Worm (Caenorhabditis elegans) whole organism, midembryonic: ENCODE measurements around the gene osta-1.
A peak's percentile ranks its signal among the peaks of the same experiment; 100 is the strongest.

Experiments used
- T22C8.4 ChIP-seq: fragments of 200-800 bp; sonication (Bioruptor generic); IDR thresholded peaks from 2 replicates; pipeline ENCODE4 v1.3.6; 2022; ENCODE audit warnings: missing genetic modification characterization, missing compliant biosample characterization
- cog-1 ChIP-seq: sonication (generic microtip); optimal IDR thresholded peaks from 2 replicates; lab custom pipeline; 2016; ENCODE audit warnings: missing genetic modification characterization, missing compliant biosample characterization
- flt-1 ChIP-seq: fragments of 200-800 bp; sonication (Bioruptor generic); IDR thresholded peaks from 2 replicates; pipeline ENCODE4 v1.3.6; 2022; ENCODE audit warnings: missing genetic modification characterization, missing compliant biosample characterization
- klf-2 ChIP-seq: fragments of 200-800 bp; sonication (Bioruptor generic); conservative IDR thresholded peaks from 2 replicates; pipeline ENCODE4 v1.3.6; 2022; ENCODE audit warnings: missing genetic modification reagents, missing genetic modification characterization, missing compliant biosample characterization
- med-1 ChIP-seq: sonication (generic microtip); optimal IDR thresholded peaks from 2 replicates; lab custom pipeline; 2017; ENCODE audit warnings: missing genetic modification characterization, mild to moderate bottlenecking, missing compliant biosample characterization, antibody characterized with exemption, missing genetic modification reagents; ENCODE audit not compliant: insufficient read depth
- ref-1 ChIP-seq: fragments of 200-800 bp; sonication (Bioruptor generic); conservative IDR thresholded peaks from 2 replicates; pipeline ENCODE4 v1.3.6; 2022; ENCODE audit warnings: missing genetic modification reagents, missing genetic modification characterization, missing compliant biosample characterization
- tab-1 ChIP-seq: fragments of 200-800 bp; sonication (Bioruptor generic); IDR thresholded peaks from 2 replicates; pipeline ENCODE4 v1.3.6; 2022; ENCODE audit warnings: missing genetic modification characterization, missing compliant biosample characterization
- ztf-23 ChIP-seq: fragments of 200-800 bp; sonication (Bioruptor generic); IDR thresholded peaks from 2 replicates; pipeline ENCODE4 v1.3.6; 2022; ENCODE audit warnings: missing genetic modification reagents, missing genetic modification characterization, missing compliant biosample characterization
- ztf-29 ChIP-seq: fragments of 200-800 bp; sonication (Bioruptor generic); IDR thresholded peaks from 2 replicates; pipeline ENCODE4 v1.3.6; 2022; ENCODE audit warnings: missing genetic modification reagents, missing genetic modification characterization, missing compliant biosample characterization

The osta-1 gene

DNA sequence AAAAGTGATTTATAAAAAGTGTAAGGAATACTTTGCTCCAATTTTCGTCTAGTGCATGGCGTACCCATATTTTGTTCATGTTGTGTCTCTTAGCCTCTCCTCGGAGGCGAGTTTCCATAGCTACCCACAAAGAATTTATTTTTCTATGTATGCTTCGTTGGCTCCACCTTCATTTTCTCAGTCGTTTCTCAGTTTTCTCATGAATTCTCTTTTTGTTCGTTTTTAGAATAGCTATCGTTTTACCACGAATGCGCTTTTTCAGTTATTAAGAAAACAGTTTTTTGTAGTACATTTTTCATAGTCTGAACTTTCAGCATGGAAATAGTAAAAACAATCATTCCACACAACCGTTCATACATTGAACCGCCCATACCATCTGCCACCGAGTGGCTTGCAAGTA, at the start of gene osta-1:
TSS of gene osta-1 (plus strand) at position 309 of the 400 bp plus-strand sequence.
- TF ChIP-seq cog-1: no peak
- no peak for TF ChIP-seq med-1
- TF ChIP-seq tab-1: no peak
- TF ChIP-seq T22C8.4: no peak
- no peak for TF ChIP-seq flt-1 (GFP tag; lab: Robert Waterston, UW)
- TF ChIP-seq klf-2: no peak
- TF ChIP-seq ref-1: no peak
- no peak for TF ChIP-seq ztf-29
- no peak for TF ChIP-seq ztf-23

- TF ChIP-seq klf-2 (no peak), cog-1 (no peak), med-1 (no peak), ztf-23 (no peak), tab-1 (no peak), T22C8.4 (no peak), flt-1 (GFP tag; lab: Robert Waterston, UW) (no peak)
Observed at ce11 chrII:586-985, 5.9 kb upstream of the osta-1 start.

DNA sequence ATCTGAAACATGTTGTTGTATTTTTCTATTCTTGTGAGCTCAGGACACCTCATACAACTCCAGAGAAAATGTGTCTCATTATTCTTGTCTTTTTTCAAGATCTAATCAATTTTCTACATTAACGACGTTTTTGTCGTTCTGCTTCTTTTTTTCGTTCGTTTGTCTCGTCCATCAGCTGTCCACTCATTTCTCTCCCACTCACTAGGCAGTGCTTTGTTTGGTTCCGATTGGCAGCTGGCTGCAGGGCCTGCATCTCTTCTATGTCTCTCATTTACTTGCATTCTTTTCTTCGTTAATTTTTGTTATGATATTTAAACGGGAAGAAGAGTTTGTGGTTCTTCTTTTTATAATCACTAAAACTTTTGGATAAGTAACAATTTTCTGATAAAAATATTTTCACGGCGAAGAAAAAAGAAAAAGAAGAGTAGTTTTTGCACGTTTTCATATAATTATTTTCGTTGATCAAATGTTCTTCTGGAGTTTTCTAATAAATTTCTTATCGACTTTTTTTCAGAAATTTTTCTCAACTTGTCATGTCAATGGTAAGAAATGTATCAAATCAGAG, 5.0 kb upstream of the osta-1 start, which contains the start of gene 2L52.1:
TSS of gene 2L52.1 (plus strand) at position 515 of the 565 bp plus-strand sequence.
- TF ChIP-seq med-1 (no peak), cog-1 (no peak), flt-1 (GFP tag; lab: Robert Waterston, UW) (no peak), ztf-23 (no peak), klf-2 (no peak), ztf-29 (no peak), ref-1 (no peak), T22C8.4 (no peak), tab-1 (no peak)

- no peak for TF ChIP-seq med-1
- TF ChIP-seq flt-1 (GFP tag; lab: Robert Waterston, UW): no peak
- TF ChIP-seq klf-2: no peak
- TF ChIP-seq ztf-29: no peak
- no peak for TF ChIP-seq ref-1
- TF ChIP-seq cog-1: no peak
- no peak for TF ChIP-seq tab-1
- TF ChIP-seq ztf-23: no peak
- no peak for TF ChIP-seq T22C8.4
Observed at ce11 chrII:4793-5192, 1.7 kb upstream of the osta-1 start.

DNA sequence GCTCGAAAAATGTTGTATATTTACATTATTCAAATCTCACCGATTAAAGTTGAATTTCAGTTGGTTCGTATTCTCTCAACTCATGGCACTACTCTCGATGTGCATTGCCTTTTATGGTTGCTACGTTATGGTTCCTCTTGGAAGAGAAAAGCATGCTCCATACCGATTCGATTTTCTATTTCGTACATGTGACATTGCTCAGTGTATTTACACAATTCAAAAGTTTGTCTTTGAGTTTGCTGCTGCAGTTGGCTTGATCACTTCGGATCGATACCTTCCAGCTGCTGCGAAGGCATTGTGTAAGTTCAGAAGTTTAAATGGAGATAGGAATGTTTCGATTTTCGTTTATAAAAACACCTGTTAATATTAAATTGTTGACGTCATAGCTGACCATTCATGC, 1.8 kb downstream of the osta-1 start:
- TF ChIP-seq ref-1: no peak
- no peak for TF ChIP-seq ztf-23
- TF ChIP-seq med-1: no peak
- TF ChIP-seq cog-1: no peak
- no peak for TF ChIP-seq flt-1 (GFP tag; lab: Robert Waterston, UW)
- no peak for TF ChIP-seq ztf-29
- TF ChIP-seq klf-2: no peak
- no peak for TF ChIP-seq tab-1
- TF ChIP-seq T22C8.4: no peak

DNA sequence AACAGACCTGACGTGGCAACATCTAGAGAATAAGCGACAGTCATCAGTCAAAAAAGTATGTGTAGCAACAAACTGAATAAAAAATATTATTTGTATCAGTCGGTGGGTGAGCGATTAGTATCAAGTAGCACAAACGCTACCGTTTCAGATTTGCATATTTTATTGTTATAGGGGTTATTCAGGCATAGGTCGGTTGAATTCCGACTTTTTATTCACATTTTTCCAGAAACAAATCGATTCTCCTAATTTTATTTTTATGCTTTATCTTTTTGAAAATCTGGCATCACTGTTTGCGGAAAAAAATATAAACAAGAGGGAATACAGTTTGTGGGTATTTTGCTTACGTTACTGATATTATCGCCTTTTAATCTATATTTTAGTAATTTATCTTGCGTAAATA, 5.3 kb downstream of the osta-1 start, which contains the start of gene best-4:
TSS of gene best-4 (minus strand) at position 101 of the 400 bp plus-strand sequence.
- TF ChIP-seq tab-1: no peak
- TF ChIP-seq T22C8.4: no peak
- no peak for TF ChIP-seq ztf-23
- TF ChIP-seq klf-2: no peak
- TF ChIP-seq cog-1: no peak
- TF ChIP-seq med-1: no peak
- no peak for TF ChIP-seq ztf-29
- TF ChIP-seq flt-1 (GFP tag; lab: Robert Waterston, UW): no peak
- no peak for TF ChIP-seq ref-1

DNA sequence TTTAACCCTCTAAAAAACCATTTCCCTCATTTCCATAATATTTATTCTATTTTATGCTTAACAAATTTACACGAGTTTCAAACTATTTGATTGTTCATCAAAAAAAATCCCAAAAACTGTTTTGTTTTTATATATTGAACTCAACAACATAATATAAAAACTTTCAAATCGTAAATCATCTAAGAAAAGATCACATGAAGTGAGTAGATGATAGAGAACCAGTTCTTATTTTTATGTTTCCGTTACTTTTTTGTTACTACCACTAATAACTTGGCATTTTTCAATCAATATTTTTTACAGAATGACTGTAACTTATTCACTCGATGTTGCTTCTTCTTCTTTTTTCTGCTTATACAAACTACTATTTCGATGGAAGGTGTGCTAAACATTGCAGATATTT, 6.2 kb downstream of the osta-1 start, which contains the start of gene best-3:
TSS of gene best-3 (plus strand) at position 301 of the 400 bp plus-strand sequence.
- TF ChIP-seq flt-1 (GFP tag; lab: Robert Waterston, UW) (no peak), cog-1 (no peak), ztf-23 (no peak), ztf-29 (no peak), tab-1 (no peak), ref-1 (no peak), klf-2 (no peak), T22C8.4 (no peak), med-1 (no peak)

DNA sequence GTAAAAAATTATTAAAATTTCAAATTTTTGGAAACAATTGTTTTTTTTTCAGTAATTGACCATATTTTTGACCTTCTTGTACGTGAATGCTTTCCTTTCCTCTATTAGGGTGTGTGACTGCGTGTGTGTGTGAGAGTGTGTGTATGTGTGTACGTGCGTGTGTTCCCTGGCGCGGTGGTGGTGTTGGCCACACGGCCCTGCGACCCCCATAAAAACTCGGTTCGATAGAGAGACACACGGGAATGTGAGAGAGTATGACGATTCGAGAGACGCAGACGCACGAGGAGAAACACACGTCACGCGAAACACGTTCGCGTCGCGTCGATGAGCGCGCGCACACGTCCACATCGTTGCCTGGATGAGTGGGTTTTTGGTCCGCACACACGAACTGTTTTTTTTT, 12.3 kb downstream of the osta-1 start:
- TF ChIP-seq tab-1 (no peak), cog-1 (peak; percentile 57), ztf-23 (peak; percentile 53; the same call in 1 of the 2 replicates), ref-1 (no peak), T22C8.4 (peak; percentile 32; the same call in 1 of the 2 replicates)

ce11 chrII:19238-19637, 12.8 kb downstream of the osta-1 start, which contains the start of gene gmeb-1:
TSS of gene gmeb-1 (plus strand) at chrII:19538.
- TF ChIP-seq klf-2: no peak
- TF ChIP-seq ztf-23: no peak
- TF ChIP-seq tab-1: no peak
- TF ChIP-seq flt-1 (GFP tag; lab: Robert Waterston, UW): no peak
- no peak for TF ChIP-seq ref-1
- TF ChIP-seq T22C8.4: no peak

DNA sequence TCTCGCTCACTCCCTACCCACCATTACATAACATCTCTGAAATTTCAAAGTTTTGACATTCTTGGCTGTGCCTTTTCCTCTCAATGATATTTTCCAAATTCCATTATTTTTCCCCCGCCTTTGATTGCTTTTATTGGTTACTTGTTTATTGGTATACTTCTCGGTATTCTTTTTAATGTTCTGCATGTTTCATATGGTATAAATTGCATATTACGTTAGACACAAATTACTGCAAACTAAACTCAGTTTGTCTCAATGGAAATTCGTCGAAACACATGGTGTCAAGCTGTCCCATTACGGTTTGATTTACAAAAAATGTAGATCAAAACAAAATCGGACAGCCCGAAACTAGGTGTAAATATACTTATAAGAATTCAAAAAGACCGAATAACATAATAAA, 15.5 kb downstream of the osta-1 start:
- TF ChIP-seq klf-2 (no peak), ztf-23 (no peak), cog-1 (no peak), flt-1 (GFP tag; lab: Robert Waterston, UW) (no peak), T22C8.4 (no peak), tab-1 (no peak), ztf-29 (no peak), ref-1 (no peak), med-1 (no peak)

ce11 chrII:23025-23424, 16.6 kb downstream of the osta-1 start, which contains the start of gene sqt-2:
TSS of gene sqt-2 (plus strand) at chrII:23325.
- no peak for TF ChIP-seq T22C8.4
- TF ChIP-seq tab-1: no peak
- no peak for TF ChIP-seq ztf-29
- TF ChIP-seq med-1: no peak
- TF ChIP-seq cog-1: no peak
- TF ChIP-seq ztf-23: no peak
- TF ChIP-seq flt-1 (GFP tag; lab: Robert Waterston, UW): no peak
- no peak for TF ChIP-seq klf-2

DNA sequence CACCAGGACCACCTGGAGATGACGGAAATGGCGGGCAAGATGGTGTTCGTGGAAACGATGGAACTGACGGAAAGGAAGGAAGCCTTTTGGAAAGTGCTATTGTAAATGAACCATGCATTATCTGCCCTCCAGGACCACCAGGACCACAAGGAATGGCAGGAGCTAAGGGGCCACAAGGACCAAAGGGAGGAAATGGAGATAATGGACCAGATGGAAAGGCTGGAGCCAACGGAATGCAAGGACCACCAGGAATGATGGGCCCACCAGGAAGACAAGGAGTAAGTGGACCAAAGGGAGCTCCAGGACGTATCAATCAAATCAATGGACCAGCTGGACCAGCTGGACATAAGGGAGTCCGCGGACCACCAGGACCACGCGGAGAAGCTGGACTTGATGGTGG, 17.3 kb downstream of the osta-1 start:
- TF ChIP-seq ztf-29 (no peak), T22C8.4 (no peak), klf-2 (no peak), cog-1 (no peak), ztf-23 (no peak), med-1 (no peak), flt-1 (GFP tag; lab: Robert Waterston, UW) (no peak), tab-1 (no peak)
